Fruit fly (Drosophila melanogaster): ENCODE data around the gene Smyd5.

DNA sequence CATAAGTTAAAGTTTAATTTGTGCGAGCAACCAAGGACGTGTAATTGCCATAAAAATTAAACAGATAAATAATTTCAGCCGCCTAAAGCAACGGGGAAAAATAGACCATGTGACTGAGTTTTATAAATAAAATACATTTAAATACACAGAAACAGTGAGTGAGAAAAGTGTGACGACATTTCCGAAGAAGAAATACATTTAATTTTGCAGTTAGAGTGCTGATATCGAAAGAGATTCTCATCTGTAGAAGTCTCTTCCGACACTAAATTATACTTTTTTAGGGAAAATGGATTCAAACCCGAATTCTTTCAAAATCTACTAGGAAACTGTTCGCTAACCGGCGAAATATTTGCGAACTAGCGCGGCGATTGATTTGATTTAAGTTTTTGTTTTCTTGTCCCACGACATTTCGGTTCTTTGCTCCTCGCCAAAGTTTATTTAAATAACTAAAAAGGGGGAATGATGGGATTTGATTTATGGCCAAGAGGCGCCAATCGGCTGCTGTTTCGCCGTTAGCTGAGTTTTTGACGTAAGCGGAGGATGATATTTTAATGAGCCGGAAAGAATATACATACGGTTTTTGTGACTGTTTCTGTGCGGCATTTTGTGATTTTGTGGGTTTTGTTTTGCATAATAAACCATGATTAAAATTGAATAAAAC is 28.9 kb downstream of the Smyd5 start:
- TF ChIP-seq CG1792 (GFP tag; optimal IDR thresholded peaks at IDR 0.05) = no peak
- no peak for TF ChIP-seq kay (GFP tag; optimal IDR thresholded peaks at IDR 0.05)
- no peak for TF ChIP-seq CG17328 (GFP tag; IDR thresholded peaks at IDR 0.05)
- TF ChIP-seq eyg (GFP tag; optimal IDR thresholded peaks at IDR 0.05) = no peak
- TF ChIP-seq Dfd (GFP tag; optimal IDR thresholded peaks at IDR 0.05) = no peak
- no peak for TF ChIP-seq Six4 (GFP tag; optimal IDR thresholded peaks at IDR 0.05)
- TF ChIP-seq CG1602 (GFP tag; optimal IDR thresholded peaks at IDR 0.05) = no peak
- no peak for TF ChIP-seq Hmx (GFP tag; optimal IDR thresholded peaks at IDR 0.05)
